Worm (Caenorhabditis elegans) whole organism, L2 larva: Measurements from ENCODE around the gene spe-42.

Experiments
- C34F6.9 ChIP-seq: fragments of 150-350 bp; optimal IDR thresholded peaks from 2 replicates; lab custom pipeline; 2014; ENCODE audit warnings: missing biosample characterization, missing genetic modification characterization
- F13H6.1 ChIP-seq: sonication (generic microtip); optimal IDR thresholded peaks from 2 replicates; lab custom pipeline; 2016; ENCODE audit warnings: missing genetic modification characterization, missing compliant biosample characterization
- R02D3.7 ChIP-seq: fragments of 150-350 bp; optimal IDR thresholded peaks from 2 replicates; lab custom pipeline; 2014; ENCODE audit warnings: missing biosample characterization, missing genetic modification characterization
- Y55F3AM.14 ChIP-seq: fragments of 200-800 bp; sonication (Bioruptor generic); optimal IDR thresholded peaks from 2 replicates; lab custom pipeline; 2018; ENCODE audit warnings: mild to moderate bottlenecking, missing genetic modification characterization, missing compliant biosample characterization
- ZK546.5 ChIP-seq: sonication (generic microtip); optimal IDR thresholded peaks from 2 replicates; lab custom pipeline; 2017; ENCODE audit warnings: missing biosample characterization, missing genetic modification characterization
- alr-1 ChIP-seq: fragments of 150-350 bp; optimal IDR thresholded peaks from 2 replicates; lab custom pipeline; 2014; ENCODE audit warnings: missing biosample characterization, missing genetic modification characterization
- aly-2 ChIP-seq: fragments of 150-350 bp; optimal IDR thresholded peaks from 2 replicates; lab custom pipeline; 2014; ENCODE audit warnings: missing biosample characterization, missing genetic modification characterization
- ama-1 ChIP-seq: fragments of 150-350 bp; optimal IDR thresholded peaks from 2 replicates; lab custom pipeline; 2018; ENCODE audit warnings: inconsistent platforms
- blmp-1 ChIP-seq: sonication (generic microtip); optimal IDR thresholded peaks from 2 replicates; lab custom pipeline; 2017; ENCODE audit warnings: missing genetic modification characterization, mild to moderate bottlenecking, missing compliant biosample characterization, antibody characterized with exemption, moderate library complexity; ENCODE audit not compliant: insufficient read depth
- ceh-16 ChIP-seq: fragments of 150-350 bp; optimal IDR thresholded peaks from 2 replicates; lab custom pipeline; 2014; ENCODE audit warnings: missing biosample characterization, missing genetic modification characterization
- ceh-82 ChIP-seq: fragments of 150-350 bp; optimal IDR thresholded peaks from 2 replicates; lab custom pipeline; 2014; ENCODE audit warnings: missing biosample characterization, missing genetic modification characterization
- crh-2 ChIP-seq: sonication (generic microtip); optimal IDR thresholded peaks from 2 replicates; lab custom pipeline; 2017; ENCODE audit warnings: missing biosample characterization, missing genetic modification characterization
- dmd-4 ChIP-seq: sonication (generic microtip); optimal IDR thresholded peaks from 2 replicates; lab custom pipeline; 2017; ENCODE audit warnings: missing biosample characterization, missing genetic modification characterization
- egl-27 ChIP-seq: sonication (generic microtip); optimal IDR thresholded peaks from 3 replicates; lab custom pipeline; 2017; ENCODE audit warnings: missing biosample characterization, missing genetic modification reagents, missing genetic modification characterization
- elt-1 ChIP-seq: fragments of 150-350 bp; optimal IDR thresholded peaks from 2 replicates; lab custom pipeline; 2014; ENCODE audit warnings: missing biosample characterization, missing genetic modification characterization
- elt-3 ChIP-seq: sonication (generic microtip); optimal IDR thresholded peaks from 2 replicates; lab custom pipeline; 2017; ENCODE audit warnings: missing biosample characterization, missing genetic modification characterization
- fos-1 ChIP-seq: fragments of 150-350 bp; optimal IDR thresholded peaks from 2 replicates; lab custom pipeline; 2014; ENCODE audit warnings: missing biosample characterization, missing genetic modification characterization
- gmeb-1 ChIP-seq: fragments of 150-350 bp; optimal IDR thresholded peaks from 2 replicates; lab custom pipeline; 2014; ENCODE audit warnings: missing biosample characterization, missing genetic modification characterization
- lin-11 ChIP-seq: fragments of 150-350 bp; sonication (generic microtip); optimal IDR thresholded peaks from 2 replicates; lab custom pipeline; 2014; ENCODE audit warnings: missing biosample characterization, missing genetic modification characterization, inconsistent platforms, mixed read lengths
- lin-13 ChIP-seq: fragments of 150-350 bp; optimal IDR thresholded peaks from 2 replicates; lab custom pipeline; 2014; ENCODE audit warnings: missing biosample characterization, missing genetic modification reagents, missing genetic modification characterization
- lin-39 ChIP-seq: fragments of 150-350 bp; optimal IDR thresholded peaks from 2 replicates; lab custom pipeline; 2014; ENCODE audit warnings: missing biosample characterization, missing genetic modification reagents, missing genetic modification characterization
- lsy-2 ChIP-seq, 2 experiments: fragments of 150-350 bp in 1 of 2; sonication (generic microtip) in 1 of 2; optimal IDR thresholded peaks; 2 replicates each; lab custom pipeline; 2014 to 2017; ENCODE audit warnings: missing biosample characterization in 2 of 2, missing genetic modification characterization in 2 of 2
- mab-5 ChIP-seq: fragments of 150-350 bp; optimal IDR thresholded peaks from 2 replicates; lab custom pipeline; 2014; ENCODE audit warnings: missing biosample characterization, missing genetic modification characterization
- mbf-1 ChIP-seq: sonication (generic microtip); optimal IDR thresholded peaks from 2 replicates; lab custom pipeline; 2017; ENCODE audit warnings: missing biosample characterization, missing genetic modification characterization
- mdl-1 ChIP-seq, 2 experiments: fragments of 150-350 bp in 1 of 2; sonication (generic microtip) in 1 of 2; optimal IDR thresholded peaks; 2 replicates each; lab custom pipeline; 2017; ENCODE audit warnings: missing biosample characterization in 2 of 2, missing genetic modification characterization in 2 of 2
- nhr-10 ChIP-seq: sonication (generic microtip); optimal IDR thresholded peaks from 2 replicates; lab custom pipeline; 2017; ENCODE audit warnings: missing biosample characterization, missing genetic modification characterization
- nhr-11 ChIP-seq: fragments of 150-350 bp; optimal IDR thresholded peaks from 2 replicates; lab custom pipeline; 2014; ENCODE audit warnings: missing biosample characterization, missing genetic modification characterization
- nhr-12 ChIP-seq: fragments of 150-350 bp; optimal IDR thresholded peaks from 2 replicates; lab custom pipeline; 2014; ENCODE audit warnings: missing biosample characterization, missing genetic modification characterization
- nhr-129 ChIP-seq: fragments of 150-350 bp; optimal IDR thresholded peaks from 2 replicates; lab custom pipeline; 2014; ENCODE audit warnings: missing biosample characterization, missing genetic modification characterization
- nhr-21 ChIP-seq: fragments of 150-350 bp; optimal IDR thresholded peaks from 2 replicates; lab custom pipeline; 2014; ENCODE audit warnings: missing biosample characterization, missing genetic modification characterization
- nhr-23 ChIP-seq: fragments of 150-350 bp; optimal IDR thresholded peaks from 2 replicates; lab custom pipeline; 2014; ENCODE audit warnings: missing biosample characterization, missing genetic modification reagents, missing genetic modification characterization
- nhr-237 ChIP-seq: fragments of 150-350 bp; optimal IDR thresholded peaks from 2 replicates; lab custom pipeline; 2014; ENCODE audit warnings: missing biosample characterization, missing genetic modification characterization
- nhr-25 ChIP-seq: fragments of 150-350 bp; sonication (generic microtip); optimal IDR thresholded peaks from 3 replicates; lab custom pipeline; 2014; ENCODE audit warnings: missing biosample characterization, missing genetic modification characterization
- nhr-6 ChIP-seq: fragments of 150-350 bp; optimal IDR thresholded peaks from 2 replicates; lab custom pipeline; 2014; ENCODE audit warnings: missing biosample characterization, missing genetic modification characterization
- nhr-77 ChIP-seq: fragments of 150-350 bp; optimal IDR thresholded peaks from 2 replicates; lab custom pipeline; 2014; ENCODE audit warnings: missing biosample characterization, missing genetic modification characterization
- peb-1 ChIP-seq: fragments of 150-350 bp; optimal IDR thresholded peaks from 2 replicates; lab custom pipeline; 2014; ENCODE audit warnings: missing biosample characterization, missing genetic modification characterization
- sem-4 ChIP-seq: fragments of 150-350 bp; optimal IDR thresholded peaks from 2 replicates; lab custom pipeline; 2014; ENCODE audit warnings: missing biosample characterization, missing genetic modification reagents, missing genetic modification characterization
- skn-1 ChIP-seq: sonication (generic microtip); optimal IDR thresholded peaks from 2 replicates; lab custom pipeline; 2017; ENCODE audit warnings: missing biosample characterization, missing genetic modification characterization
- sma-3 ChIP-seq: sonication (generic microtip); optimal IDR thresholded peaks from 2 replicates; lab custom pipeline; 2016; ENCODE audit warnings: missing genetic modification reagents, missing genetic modification characterization, missing compliant biosample characterization
- sma-9 ChIP-seq, 2 experiments: fragments of 150-350 bp in 1 of 2; sonication (generic microtip) in 1 of 2; optimal IDR thresholded peaks; 2 replicates each; lab custom pipeline; 2014 to 2016; ENCODE audit warnings: missing genetic modification characterization in 2 of 2, mild to moderate bottlenecking in 1 of 2, missing biosample characterization in 1 of 2, missing compliant biosample characterization in 1 of 2, missing genetic modification reagents in 1 of 2, moderate library complexity in 1 of 2
- snpc-4 ChIP-seq: fragments of 150-350 bp; optimal IDR thresholded peaks from 2 replicates; lab custom pipeline; 2014; ENCODE audit warnings: missing biosample characterization, missing genetic modification characterization
- unc-39 ChIP-seq: fragments of 150-350 bp; optimal IDR thresholded peaks from 2 replicates; lab custom pipeline; 2014; ENCODE audit warnings: missing biosample characterization, missing genetic modification characterization
- unc-55 ChIP-seq: fragments of 150-350 bp; sonication (generic microtip); optimal IDR thresholded peaks from 3 replicates; lab custom pipeline; 2014; ENCODE audit warnings: missing biosample characterization, missing genetic modification reagents, missing genetic modification characterization
- unc-62 ChIP-seq: fragments of 150-350 bp; optimal IDR thresholded peaks from 2 replicates; lab custom pipeline; 2014; ENCODE audit warnings: missing biosample characterization, missing genetic modification reagents, missing genetic modification characterization
- zag-1 ChIP-seq: fragments of 150-350 bp; optimal IDR thresholded peaks from 2 replicates; lab custom pipeline; 2014; ENCODE audit warnings: missing biosample characterization, missing genetic modification characterization
- ztf-1 ChIP-seq: fragments of 200-800 bp; sonication (Bioruptor generic); conservative IDR thresholded peaks from 2 replicates; pipeline ENCODE4 v1.3.6; 2022; ENCODE audit warnings: missing genetic modification characterization, missing compliant biosample characterization
- ztf-11 ChIP-seq: sonication (generic microtip); optimal IDR thresholded peaks from 2 replicates; lab custom pipeline; 2017; ENCODE audit warnings: missing biosample characterization, missing genetic modification characterization
- ztf-4 ChIP-seq: fragments of 150-350 bp; optimal IDR thresholded peaks from 2 replicates; lab custom pipeline; 2014; ENCODE audit warnings: missing biosample characterization, missing genetic modification characterization

The spe-42 gene

DNA sequence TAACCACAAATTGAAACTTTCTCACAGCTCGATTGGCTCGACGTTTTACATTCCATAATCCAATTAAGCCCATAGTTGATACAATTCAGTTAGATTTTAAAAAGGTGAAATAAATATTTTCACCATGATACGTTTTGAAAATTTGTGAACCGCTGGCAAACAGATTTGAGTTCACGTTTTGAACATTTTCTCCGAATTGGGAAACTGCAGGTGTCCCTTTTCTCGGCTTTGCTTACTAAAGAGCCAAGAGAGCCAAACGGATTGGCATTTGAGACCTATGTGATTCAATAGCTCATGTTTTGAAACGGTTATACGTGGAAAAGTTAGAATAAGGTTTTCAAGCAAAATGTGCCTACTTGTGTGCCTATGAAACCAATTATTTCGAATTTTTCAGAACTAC, at the start of gene spe-42:
Gene spe-42, minus strand, starts transcription at position 101 of the 400 bp plus-strand sequence.
- TF ChIP-seq alr-1 (tag; lab: Kevin White, UChicago), result no peak

DNA sequence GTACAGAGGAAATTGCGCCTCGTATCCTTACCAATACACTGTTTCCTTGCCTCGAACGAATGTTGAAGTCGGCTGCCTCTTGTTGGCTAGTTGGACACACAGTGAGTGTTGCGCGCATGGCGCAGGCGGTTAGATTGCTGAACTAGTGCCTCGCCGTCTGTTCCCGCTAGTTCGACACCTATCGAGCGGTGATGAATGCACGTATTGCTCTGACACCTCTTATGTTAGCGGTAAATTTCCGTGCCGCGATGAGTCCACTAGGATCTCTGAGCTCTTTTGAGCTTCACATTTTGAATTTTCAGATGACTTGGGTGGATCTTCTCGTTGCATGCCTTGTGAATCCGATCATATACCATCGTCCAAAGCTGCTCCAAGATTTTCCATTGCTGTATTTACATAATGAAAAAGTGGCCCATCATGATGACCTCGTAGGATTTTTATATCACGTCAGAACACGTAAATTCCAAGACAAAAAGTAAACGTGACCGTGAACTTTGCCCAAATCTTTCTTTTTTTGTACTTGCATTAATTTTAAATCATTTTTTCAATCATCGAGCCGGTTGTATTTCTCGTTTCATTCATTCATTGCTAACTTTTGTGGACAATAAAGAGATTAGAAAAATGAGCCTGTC, 46.1 kb upstream of the spe-42 start, which contains the start of gene F55A11.11:
Gene F55A11.11, plus strand, starts transcription at position 341 of the 632 bp plus-strand sequence.
- no peak for TF ChIP-seq unc-62
- TF ChIP-seq lin-11 (tag; lab: Kevin White, UChicago), result peak; percentile 88
- no peak for TF ChIP-seq nhr-23
- peak; percentile 59 for TF ChIP-seq C34F6.9 (tag; lab: Kevin White, UChicago)
- no peak for TF ChIP-seq nhr-6 (tag; lab: Kevin White, UChicago)
- TF ChIP-seq sem-4 (tag; lab: Kevin White, UChicago), result peak; percentile 40
- TF ChIP-seq sma-3 (GFP tag; lab: Kevin White, UChicago), result peak; percentile 87
- no peak for TF ChIP-seq ztf-1
- no peak for TF ChIP-seq nhr-10
- TF ChIP-seq ztf-11, result no peak
- TF ChIP-seq nhr-237 (tag; lab: Kevin White, UChicago), result no peak
- TF ChIP-seq unc-55 (GFP tag; lab: Kevin White, UChicago), result no peak
- peak; percentile 16 for TF ChIP-seq snpc-4 (tag; lab: Kevin White, UChicago)
- peak; percentile 3 to 12 for TF ChIP-seq mdl-1 (tag; optimal IDR thresholded peaks at IDR 0.05; lab: Kevin White, UChicago)
- peak; percentile 20 for TF ChIP-seq egl-27
- peak; percentile 45 for TF ChIP-seq lin-13
- TF ChIP-seq blmp-1 (tag; lab: Kevin White, UChicago), result peak; percentile 67
- peak; percentile 94 for TF ChIP-seq nhr-129 (tag; lab: Kevin White, UChicago)
- TF ChIP-seq ceh-16 (tag; lab: Kevin White, UChicago), result peak; percentile 33
- TF ChIP-seq mbf-1 (tag; lab: Kevin White, UChicago), result no peak
- peak; percentile 48 for TF ChIP-seq nhr-21 (tag; lab: Kevin White, UChicago)
- TF ChIP-seq dmd-4 (tag; lab: Kevin White, UChicago), result no peak
- no peak for TF ChIP-seq nhr-11 (tag; lab: Kevin White, UChicago)
- TF ChIP-seq skn-1 (tag; lab: Kevin White, UChicago), result no peak
- TF ChIP-seq Y55F3AM.14 (GFP tag; lab: Kevin White, UChicago), result peak; percentile 70
- no peak for TF ChIP-seq nhr-12 (tag; lab: Kevin White, UChicago)
- TF ChIP-seq R02D3.7 (tag; lab: Kevin White, UChicago), result no peak
- no peak for TF ChIP-seq ztf-4 (tag; lab: Kevin White, UChicago)
- peak; percentile 74 for TF ChIP-seq gmeb-1 (tag; lab: Kevin White, UChicago)
- no peak for TF ChIP-seq elt-3 (tag; lab: Kevin White, UChicago)
- TF ChIP-seq peb-1 (tag; lab: Kevin White, UChicago), result no peak
- peak; percentile 2 for TF ChIP-seq ceh-82 (tag; lab: Kevin White, UChicago)
- TF ChIP-seq unc-39, result no peak
- TF ChIP-seq lsy-2 (tag; optimal IDR thresholded peaks at IDR 0.05; lab: Kevin White, UChicago), result peak; percentile 69 to 72
- TF ChIP-seq lin-39 (tag; lab: Kevin White, UChicago), result no peak
- no peak for TF ChIP-seq elt-1
- TF ChIP-seq F13H6.1 (tag; lab: Kevin White, UChicago), result peak; percentile 80
- peak; percentile 63 for TF ChIP-seq crh-2 (tag; lab: Kevin White, UChicago)
- peak; percentile 48 for TF ChIP-seq nhr-25 (tag; lab: Kevin White, UChicago)
- no peak for TF ChIP-seq alr-1 (tag; lab: Kevin White, UChicago)
- TF ChIP-seq ZK546.5, result no peak
- TF ChIP-seq fos-1 (tag; lab: Kevin White, UChicago), result peak; percentile 74
- no peak for TF ChIP-seq aly-2 (tag; lab: Kevin White, UChicago)
- no peak for TF ChIP-seq nhr-77 (tag; lab: Kevin White, UChicago)
- TF ChIP-seq ama-1, result no peak
- no peak for TF ChIP-seq mab-5 (tag; lab: Kevin White, UChicago)
- peak; percentile 90 for TF ChIP-seq sma-9 (GFP tag; optimal IDR thresholded peaks at IDR 0.05; lab: Kevin White, UChicago)
- no peak for TF ChIP-seq sma-9 (tag; optimal IDR thresholded peaks at IDR 0.05; lab: Kevin White, UChicago)
- TF ChIP-seq zag-1 (tag; lab: Kevin White, UChicago), result no peak
